Worm (Caenorhabditis elegans): ENCODE data around the gene H34I24.2.
"Not testable (repeated sequence)": the region's sequence is repeated elsewhere in the genome, so short reads cannot be mapped to it uniquely, and the experiment has no call there.

Gene H34I24.2

DNA sequence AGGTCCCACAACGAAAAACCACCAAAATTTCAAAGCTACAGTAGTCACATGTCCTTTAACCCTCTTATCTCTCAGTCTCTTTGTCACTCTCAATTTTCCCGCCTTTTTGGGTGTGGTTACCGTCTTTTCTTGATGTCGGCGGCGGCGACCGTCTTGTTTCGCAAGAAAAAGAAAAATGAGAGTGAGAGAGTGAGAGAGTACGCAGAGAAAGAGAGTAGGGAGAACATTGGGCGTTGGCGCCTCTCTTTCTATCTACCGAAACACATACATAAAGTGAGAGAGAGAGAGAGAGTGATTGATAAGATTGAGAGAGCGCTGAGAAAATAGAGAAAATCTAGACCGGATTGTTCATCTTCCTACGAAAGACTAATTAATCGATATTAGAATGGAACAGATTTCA lies 34.1 kb downstream of the H34I24.2 start (continued):
- TF ChIP-seq let-526 (GFP tag; IDR thresholded peaks at IDR 0.05) (no peak; the same call in 1 of the 2 replicates), lin-40 (tag; optimal IDR thresholded peaks at IDR 0.05) (peak; percentile 82), snpc-3.4 (tag; optimal IDR thresholded peaks at IDR 0.05) (no peak), B0336.3 (GFP tag; IDR thresholded peaks at IDR 0.05) (peak; percentile 39; the same call in 1 of the 2 replicates), mxl-1 (tag; optimal IDR thresholded peaks at IDR 0.05) (no peak), snpc-1.1 (tag; optimal IDR thresholded peaks at IDR 0.05; ENCODE audit: insufficient read depth) (no peak), hmg-20 (GFP tag; IDR thresholded peaks at IDR 0.05) (no peak), Y53G8AR.9 (GFP tag; conservative IDR thresholded peaks at IDR 0.05) (no peak)

DNA sequence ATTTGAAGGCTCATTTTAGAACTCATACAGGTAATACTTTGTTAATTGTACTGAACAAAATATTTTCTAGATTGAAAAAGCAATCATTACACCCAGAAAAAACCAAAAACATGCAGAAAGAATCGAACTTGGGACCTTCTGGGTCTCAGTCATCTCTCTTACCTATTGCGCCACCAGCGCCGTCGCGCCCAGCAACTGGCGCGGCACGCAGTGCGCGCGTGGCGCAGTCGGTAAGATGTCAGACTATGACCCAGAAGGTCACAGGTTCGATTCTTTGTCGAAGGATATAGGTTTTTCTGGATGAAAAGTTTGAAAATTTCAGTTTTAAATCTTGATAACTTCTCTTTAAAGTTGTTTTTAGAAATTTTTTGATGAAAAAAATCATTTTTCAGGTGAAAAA lies 37.9 kb downstream of the H34I24.2 start:
- TF ChIP-seq D2030.7 (GFP tag; IDR thresholded peaks at IDR 0.05): peak; percentile 33; the same call in 1 of the 2 replicates
- peak; percentile 50 for TF ChIP-seq F33H1.4 (GFP tag; IDR thresholded peaks at IDR 0.05)
- peak; percentile 54; the same call in 1 of the 2 replicates for TF ChIP-seq zfh-2 (GFP tag; conservative IDR thresholded peaks at IDR 0.05)
- TF ChIP-seq mcd-1 (GFP tag; IDR thresholded peaks at IDR 0.05): peak; percentile 43
- peak; percentile 40; the same call in 1 of the 2 replicates for TF ChIP-seq pbrm-1 (GFP tag; IDR thresholded peaks at IDR 0.05)
- no peak for TF ChIP-seq athp-1 (tag; optimal IDR thresholded peaks at IDR 0.05)
- peak; percentile 47 for TF ChIP-seq tbp1 (GFP tag; optimal IDR thresholded peaks at IDR 0.05)
- TF ChIP-seq lsl-1 (GFP tag; optimal IDR thresholded peaks at IDR 0.05): peak; percentile 19
- 0 out of 2 replicates have a peak, but pooled peaks have one; percentile 30 for TF ChIP-seq dox-1 (GFP tag; IDR thresholded peaks at IDR 0.05)
- TF ChIP-seq Y95B8A.8 (GFP tag; IDR thresholded peaks at IDR 0.05): no peak
- TF ChIP-seq hmg-1.2 (GFP tag; IDR thresholded peaks at IDR 0.05): peak; percentile 19; the same call in 1 of the 2 replicates
- TF ChIP-seq Y53G8AR.9 (GFP tag; conservative IDR thresholded peaks at IDR 0.05): no peak
- no peak for TF ChIP-seq sea-2 (GFP tag; IDR thresholded peaks at IDR 0.05)
- TF ChIP-seq rcor-1 (GFP tag; IDR thresholded peaks at IDR 0.05): peak; percentile 8; the same call in 1 of the 2 replicates

DNA sequence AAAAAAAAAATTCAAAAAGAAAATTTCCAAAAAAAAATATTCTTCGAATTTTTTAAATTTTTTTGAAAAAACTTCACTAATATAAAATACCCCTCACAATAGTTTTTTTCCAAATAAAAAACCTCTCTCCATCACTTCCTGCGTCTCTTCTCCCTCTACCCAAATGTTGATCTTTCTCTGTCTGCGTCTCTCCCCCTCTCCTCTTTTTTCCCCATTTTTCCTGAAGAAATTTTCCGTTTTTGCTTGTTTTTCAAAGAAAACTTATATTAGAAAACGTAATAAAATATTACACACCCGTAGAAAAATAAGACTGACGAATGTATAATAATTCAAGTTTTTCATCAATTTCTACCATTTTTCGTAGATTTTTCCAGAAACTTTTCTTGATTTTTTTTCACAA lies 39.3 kb downstream of the H34I24.2 start:
- TF ChIP-seq somi-1 (GFP tag; optimal IDR thresholded peaks at IDR 0.05) (no peak), cebp-1 (GFP tag; IDR thresholded peaks at IDR 0.05) (no peak), cebp-1 (tag; optimal IDR thresholded peaks at IDR 0.05) (peak; percentile 2), ztf-26 (tag; optimal IDR thresholded peaks at IDR 0.05) (no peak), hmg-1.2 (GFP tag; IDR thresholded peaks at IDR 0.05) (peak; percentile 64; the same call in 1 of the 2 replicates), F52B5.7 (tag; optimal IDR thresholded peaks at IDR 0.05) (no peak)

DNA sequence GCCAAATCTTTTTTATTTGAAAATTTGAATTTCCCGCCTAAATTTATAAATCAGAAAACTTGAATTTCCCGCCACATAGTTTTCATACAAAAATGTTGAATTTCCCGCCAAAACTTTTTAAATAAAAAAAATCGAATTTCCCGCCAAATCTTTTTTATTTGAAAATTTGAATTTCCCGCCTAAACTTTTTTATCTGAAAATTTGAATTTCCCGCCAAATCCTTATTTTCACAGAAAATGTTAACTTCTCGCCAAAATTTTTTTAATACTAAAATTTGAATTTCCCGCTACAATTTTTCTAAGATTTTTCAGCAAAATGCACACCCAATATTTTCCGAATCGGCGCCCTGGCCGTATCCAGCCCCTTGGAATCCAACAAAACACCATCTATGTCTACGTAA lies 40.1 kb downstream of the H34I24.2 start, which contains the start of gene F56F11.2:
Gene F56F11.2 (plus strand): TSS at position 301 of the 400 bp plus-strand sequence.
- not testable (repeated sequence) for TF ChIP-seq K12H6.12 (tag; optimal IDR thresholded peaks at IDR 0.05); repo-1 (tag; optimal IDR thresholded peaks at IDR 0.05); ama-1 (optimal IDR thresholded peaks at IDR 0.05); ama-1 (GFP tag; optimal IDR thresholded peaks at IDR 0.05)

DNA sequence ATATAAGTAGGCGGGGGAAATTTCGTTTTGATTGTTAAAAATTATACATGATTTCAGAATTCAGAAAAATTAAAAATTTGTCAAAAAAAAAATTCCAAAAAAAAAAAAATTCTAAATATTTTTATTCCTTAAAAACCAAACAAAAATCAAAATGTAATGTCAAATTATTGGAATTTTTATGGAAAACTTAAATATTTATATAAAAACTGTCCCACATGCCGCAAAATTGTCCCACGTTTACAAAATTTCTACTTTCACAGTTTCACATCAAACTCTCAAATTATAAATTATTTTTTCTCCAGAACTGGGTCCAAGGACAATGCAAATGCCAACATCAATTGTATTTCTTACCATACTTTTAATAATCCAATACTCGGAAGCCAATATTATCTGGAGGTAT lies 49.6 kb downstream of the H34I24.2 start, which contains the start of gene F56F11.1:
Gene F56F11.1 (plus strand): TSS at position 301 of the 400 bp plus-strand sequence.
- TF ChIP-seq F33H1.4 (GFP tag; IDR thresholded peaks at IDR 0.05): no peak
- TF ChIP-seq hlh-12 (tag; optimal IDR thresholded peaks at IDR 0.05): no peak
- TF ChIP-seq pbrm-1 (GFP tag; IDR thresholded peaks at IDR 0.05): no peak
- TF ChIP-seq ztf-22 (GFP tag; optimal IDR thresholded peaks at IDR 0.05): no peak
- TF ChIP-seq Y53F4B.3 (GFP tag; IDR thresholded peaks at IDR 0.05): no peak
- TF ChIP-seq mcd-1 (GFP tag; IDR thresholded peaks at IDR 0.05): no peak
- no peak for TF ChIP-seq unc-62 (GFP tag; optimal IDR thresholded peaks at IDR 0.05)
- TF ChIP-seq nhr-179 (tag; optimal IDR thresholded peaks at IDR 0.05): no peak
- no peak for TF ChIP-seq madf-6 (GFP tag; IDR thresholded peaks at IDR 0.05)
- no peak for TF ChIP-seq F37B4.10 (GFP tag; IDR thresholded peaks at IDR 0.05)
- TF ChIP-seq aptf-3 (GFP tag; IDR thresholded peaks at IDR 0.05): no peak
- no peak for TF ChIP-seq F55B11.4 (tag; optimal IDR thresholded peaks at IDR 0.05; ENCODE audit: borderline replicate concordance, insufficient read depth)
- no peak for TF ChIP-seq ztf-26 (tag; optimal IDR thresholded peaks at IDR 0.05)
- no peak for TF ChIP-seq nhr-80 (tag; optimal IDR thresholded peaks at IDR 0.05)
- no peak for TF ChIP-seq B0261.1 (tag; optimal IDR thresholded peaks at IDR 0.05)
- TF ChIP-seq Y56A3A.18 (GFP tag; IDR thresholded peaks at IDR 0.05): no peak
- TF ChIP-seq egl-18 (GFP tag; IDR thresholded peaks at IDR 0.05): no peak
- TF ChIP-seq nfya-2 (GFP tag; IDR thresholded peaks at IDR 0.05): no peak
- no peak for TF ChIP-seq lin-40 (tag; optimal IDR thresholded peaks at IDR 0.05)
